Worm (Caenorhabditis elegans): ENCODE data around the gene srz-97.

- no peak for TF ChIP-seq ztf-4 (tag; optimal IDR thresholded peaks at IDR 0.05)
- TF ChIP-seq lin-13 (GFP tag; optimal IDR thresholded peaks at IDR 0.05), result no peak
- TF ChIP-seq ama-1 (optimal IDR thresholded peaks at IDR 0.05), result no peak
- TF ChIP-seq zag-1 (tag; optimal IDR thresholded peaks at IDR 0.05), result no peak
- TF ChIP-seq Y55F3AM.14 (GFP tag; optimal IDR thresholded peaks at IDR 0.05), result no peak
- TF ChIP-seq snpc-4 (tag; optimal IDR thresholded peaks at IDR 0.05), result no peak
- TF ChIP-seq ceh-82 (tag; optimal IDR thresholded peaks at IDR 0.05), result no peak
- TF ChIP-seq nhr-21 (tag; optimal IDR thresholded peaks at IDR 0.05), result no peak
- no peak for TF ChIP-seq lsy-2 (tag; optimal IDR thresholded peaks at IDR 0.05)
- TF ChIP-seq gmeb-1 (tag; optimal IDR thresholded peaks at IDR 0.05), result no peak
- TF ChIP-seq lin-11 (tag; optimal IDR thresholded peaks at IDR 0.05), result no peak
- TF ChIP-seq unc-39 (tag; optimal IDR thresholded peaks at IDR 0.05), result no peak
Measured at ce11 chrV:14501136-14501535, 33.1 kb upstream of the srz-97 start, which contains the start of gene R02D5.24.

Data from whole organism, L2 larva.